Worm (Caenorhabditis elegans) whole organism, late embryonic: ENCODE measurements around the gene R52.5.

ENCODE experiments used
- C38D4.7 ChIP-seq: fragments of 200-800 bp; sonication (Bioruptor generic); optimal IDR thresholded peaks from 2 replicates; lab custom pipeline; 2018; ENCODE audit warnings: mild to moderate bottlenecking, missing genetic modification characterization, moderate library complexity, missing compliant biosample characterization
- F13H6.1 ChIP-seq: sonication (generic microtip); optimal IDR thresholded peaks from 2 replicates; lab custom pipeline; 2016; ENCODE audit warnings: missing genetic modification characterization, missing compliant biosample characterization
- T23F11.4 ChIP-seq: fragments of 200-800 bp; sonication (Bioruptor generic); optimal IDR thresholded peaks from 2 replicates; lab custom pipeline; 2018; ENCODE audit warnings: mild to moderate bottlenecking, missing genetic modification characterization, missing compliant biosample characterization
- ahr-1 ChIP-seq: sonication (generic microtip); optimal IDR thresholded peaks from 2 replicates; lab custom pipeline; 2016; ENCODE audit warnings: missing genetic modification characterization, missing compliant biosample characterization
- ama-1 ChIP-seq: fragments of 150-350 bp; optimal IDR thresholded peaks from 2 replicates; lab custom pipeline; 2014
- ceh-14 ChIP-seq: sonication (generic microtip); optimal IDR thresholded peaks from 2 replicates; lab custom pipeline; 2016; ENCODE audit warnings: missing genotype, missing genetic modification characterization, missing compliant biosample characterization
- ceh-19 ChIP-seq: fragments of 200-800 bp; sonication (Bioruptor generic); optimal IDR thresholded peaks from 2 replicates; lab custom pipeline; 2018; ENCODE audit warnings: mild to moderate bottlenecking, missing genetic modification characterization, missing compliant biosample characterization
- ceh-45 ChIP-seq: fragments of 200-800 bp; sonication (Bioruptor generic); IDR thresholded peaks from 2 replicates; pipeline ENCODE4 v1.3.6; 2022; ENCODE audit warnings: missing genetic modification reagents, missing genetic modification characterization, missing compliant biosample characterization
- ceh-48 ChIP-seq: sonication (generic microtip); optimal IDR thresholded peaks from 2 replicates; lab custom pipeline; 2016; ENCODE audit warnings: missing genetic modification characterization, inconsistent platforms, missing compliant biosample characterization
- che-1 ChIP-seq: sonication (generic microtip); optimal IDR thresholded peaks from 2 replicates; lab custom pipeline; 2016; ENCODE audit warnings: mild to moderate bottlenecking, missing genetic modification characterization, missing compliant biosample characterization
- elt-2 ChIP-seq: sonication (generic microtip); optimal IDR thresholded peaks from 2 replicates; lab custom pipeline; 2016; ENCODE audit warnings: missing genetic modification reagents, missing genetic modification characterization, missing compliant biosample characterization
- fkh-10 ChIP-seq: fragments of 150-350 bp; optimal IDR thresholded peaks from 2 replicates; lab custom pipeline; 2014; ENCODE audit warnings: missing biosample characterization, missing genetic modification reagents, missing genetic modification characterization
- hlh-15 ChIP-seq: sonication (generic microtip); optimal IDR thresholded peaks from 2 replicates; lab custom pipeline; 2016; ENCODE audit warnings: missing genetic modification characterization, missing compliant biosample characterization
- hlh-8 ChIP-seq: sonication (generic microtip); optimal IDR thresholded peaks from 2 replicates; lab custom pipeline; 2016; ENCODE audit warnings: missing genotype, missing genetic modification characterization, missing compliant biosample characterization
- lim-6 ChIP-seq: sonication (generic microtip); optimal IDR thresholded peaks from 2 replicates; lab custom pipeline; 2016; ENCODE audit warnings: missing genetic modification characterization, missing compliant biosample characterization
- lin-11 ChIP-seq: fragments of 200-800 bp; sonication (Bioruptor generic); optimal IDR thresholded peaks from 2 replicates; lab custom pipeline; 2018; ENCODE audit warnings: mild to moderate bottlenecking, missing genetic modification characterization, missing compliant biosample characterization
- madf-2 ChIP-seq: sonication (generic microtip); optimal IDR thresholded peaks from 2 replicates; lab custom pipeline; 2017; ENCODE audit warnings: missing genetic modification characterization, missing compliant biosample characterization
- nfya-1 ChIP-seq: sonication (generic microtip); optimal IDR thresholded peaks from 2 replicates; lab custom pipeline; 2017; ENCODE audit warnings: missing genetic modification characterization, mild to moderate bottlenecking, missing compliant biosample characterization, antibody characterized with exemption, moderate library complexity
- nhr-232 ChIP-seq: sonication (generic microtip); optimal IDR thresholded peaks from 2 replicates; lab custom pipeline; 2016; ENCODE audit warnings: missing genetic modification characterization, missing compliant biosample characterization
- pag-3 ChIP-seq: sonication (generic microtip); optimal IDR thresholded peaks from 2 replicates; lab custom pipeline; 2016; ENCODE audit warnings: missing compliant biosample characterization, missing genetic modification characterization, borderline replicate concordance
- pat-9 ChIP-seq: fragments of 200-800 bp; sonication (Bioruptor generic); optimal IDR thresholded peaks from 2 replicates; lab custom pipeline; 2018; ENCODE audit warnings: mild to moderate bottlenecking, missing genetic modification characterization, moderate library complexity, missing compliant biosample characterization
- pqm-1 ChIP-seq: sonication (generic microtip); optimal IDR thresholded peaks from 2 replicates; lab custom pipeline; 2016; ENCODE audit warnings: missing genetic modification characterization, missing compliant biosample characterization
- syd-9 ChIP-seq: sonication (generic microtip); optimal IDR thresholded peaks from 2 replicates; lab custom pipeline; 2016; ENCODE audit warnings: mild to moderate bottlenecking, missing genetic modification characterization, moderate library complexity, missing compliant biosample characterization
- ttx-3 ChIP-seq: sonication (generic microtip); optimal IDR thresholded peaks from 2 replicates; lab custom pipeline; 2016; ENCODE audit warnings: missing genetic modification reagents, missing genetic modification characterization, missing compliant biosample characterization
- zip-5 ChIP-seq: sonication (generic microtip); optimal IDR thresholded peaks from 2 replicates; lab custom pipeline; 2016; ENCODE audit warnings: missing genetic modification characterization, missing compliant biosample characterization
- ztf-16 ChIP-seq: sonication (generic microtip); optimal IDR thresholded peaks from 2 replicates; lab custom pipeline; 2017; ENCODE audit warnings: missing genetic modification characterization, missing compliant biosample characterization

Gene R52.5

DNA sequence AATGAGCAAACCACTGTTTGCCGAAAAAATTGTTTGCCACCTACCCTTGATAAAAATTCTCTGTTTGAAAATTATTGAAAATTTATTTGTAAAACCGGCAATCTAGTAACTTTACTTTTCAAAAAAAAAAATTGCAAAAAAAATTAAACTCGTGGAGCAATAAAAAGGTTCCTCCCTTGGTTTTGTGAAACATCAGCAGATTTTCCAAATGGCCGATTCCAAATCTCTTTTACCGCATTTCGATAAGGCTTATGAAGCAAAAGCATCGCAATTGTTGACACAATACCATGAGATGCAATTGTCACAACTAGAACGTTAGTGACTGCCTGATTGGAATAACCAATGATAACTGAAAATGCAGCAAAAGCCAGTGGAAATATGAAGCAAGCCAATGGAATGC lies 4.6 kb upstream of the R52.5 start:
- TF ChIP-seq syd-9 (tag; lab: Kevin White, UChicago) = no peak
- TF ChIP-seq fkh-10 (GFP tag; lab: Kevin White, UChicago) = no peak
- TF ChIP-seq che-1 = no peak
- TF ChIP-seq ceh-45 (GFP tag; lab: Robert Waterston, UW) = no peak
- no peak for TF ChIP-seq C38D4.7 (GFP tag; lab: Kevin White, UChicago)
- TF ChIP-seq pqm-1 (tag; lab: Kevin White, UChicago) = no peak
- TF ChIP-seq ama-1 (lab: Kevin White, UChicago) = no peak

DNA sequence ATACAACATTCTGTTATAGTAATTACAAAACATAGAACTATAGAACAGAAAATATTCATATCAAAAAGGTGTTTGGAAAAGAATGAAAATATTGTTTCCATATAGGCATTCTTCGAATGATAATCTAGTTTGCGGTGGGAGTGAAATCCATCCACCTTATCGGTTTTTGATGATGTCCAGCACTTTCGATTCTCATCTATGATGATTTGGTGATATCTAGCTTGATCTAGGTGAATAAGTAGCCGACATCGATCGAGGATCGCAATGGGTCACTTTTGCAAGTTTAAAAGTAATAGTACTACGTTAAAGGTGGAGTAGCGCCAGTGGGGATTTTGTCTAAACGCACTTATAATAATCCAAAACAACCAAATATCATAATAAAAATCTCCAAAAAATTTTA lies 3.1 kb upstream of the R52.5 start, which contains the start of gene R52.6:
Gene R52.6, minus strand, starts transcription at position 101 of the 400 bp plus-strand sequence.
- TF ChIP-seq F13H6.1 = no peak
- no peak for TF ChIP-seq lim-6 (tag; lab: Kevin White, UChicago)
- no peak for TF ChIP-seq nhr-232 (tag; lab: Kevin White, UChicago)
- no peak for TF ChIP-seq hlh-15 (tag; lab: Kevin White, UChicago)
- no peak for TF ChIP-seq lin-11 (tag; lab: Kevin White, UChicago)
- TF ChIP-seq C38D4.7 (GFP tag; lab: Kevin White, UChicago) = no peak
- no peak for TF ChIP-seq ceh-14 (tag; lab: Kevin White, UChicago)
- TF ChIP-seq hlh-8 (tag; lab: Kevin White, UChicago) = no peak
- TF ChIP-seq pag-3 (tag; lab: Kevin White, UChicago) = no peak

DNA sequence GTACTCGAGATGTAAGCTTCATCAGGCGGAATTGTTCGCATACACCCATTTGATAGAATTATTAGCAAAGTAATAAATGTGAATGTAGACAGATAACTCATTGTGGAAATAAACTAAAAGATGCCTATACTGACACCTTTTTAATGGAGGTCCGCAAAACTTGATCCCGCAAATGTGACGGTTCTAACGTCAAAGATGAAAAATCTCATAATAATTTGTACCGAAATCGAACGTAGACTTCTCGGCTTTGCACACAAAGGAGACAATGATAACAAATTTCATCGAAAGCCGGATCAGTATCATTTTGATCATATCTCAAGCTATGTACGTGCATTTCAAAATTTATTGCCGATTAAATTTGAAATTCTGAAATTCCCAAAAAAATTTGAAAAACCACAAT lies 1.5 kb downstream of the R52.5 start, which contains the start of gene R52.4:
Gene R52.4, minus strand, starts transcription at position 101 of the 400 bp plus-strand sequence.
- no peak for TF ChIP-seq ceh-19 (GFP tag; lab: Kevin White, UChicago)
- TF ChIP-seq pat-9 = no peak
- TF ChIP-seq ztf-16 (tag; lab: Kevin White, UChicago) = no peak
- no peak for TF ChIP-seq pqm-1 (tag; lab: Kevin White, UChicago)
- TF ChIP-seq nfya-1 = no peak

DNA sequence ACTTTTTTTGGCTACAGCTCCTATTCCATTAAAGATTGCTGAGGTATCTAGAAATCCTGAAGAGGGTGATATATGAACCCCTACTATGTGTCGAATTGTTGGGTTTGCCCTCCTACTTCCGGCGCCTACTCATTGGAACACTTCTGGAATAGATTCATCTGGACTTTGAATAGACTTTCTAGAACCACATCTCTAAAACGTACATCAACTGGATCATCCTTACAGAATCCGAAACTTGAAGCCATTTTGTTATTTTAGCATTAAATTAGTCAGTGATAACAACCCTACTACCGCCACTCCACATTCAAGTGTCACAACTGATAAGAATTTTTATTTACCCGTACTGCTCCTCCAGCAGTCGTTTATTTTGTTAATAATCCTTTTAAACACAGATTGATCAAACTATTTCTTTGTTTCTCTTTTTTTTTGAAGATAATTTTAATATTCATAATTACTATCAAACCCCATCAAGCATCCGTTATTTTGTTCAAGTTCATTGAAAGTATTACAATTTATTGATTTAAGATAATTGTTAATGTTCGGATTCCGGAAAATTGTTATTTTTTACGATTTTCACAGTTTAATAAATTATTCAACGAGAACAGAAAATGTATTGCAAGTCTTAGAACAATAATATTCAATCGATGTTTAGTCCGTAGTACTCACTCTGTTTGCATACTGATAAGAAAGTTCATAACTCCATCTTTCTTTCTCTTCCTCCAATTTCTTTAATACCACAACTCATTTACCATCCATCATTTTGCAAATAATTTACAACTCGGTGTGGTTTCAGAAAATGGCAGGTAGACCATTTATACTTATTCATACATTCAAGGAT lies 10.5 kb downstream of the R52.5 start, which contains the start of gene math-42:
Gene math-42, plus strand, starts transcription at position 788 of the 838 bp plus-strand sequence.
- TF ChIP-seq zip-5 (tag; lab: Kevin White, UChicago) = no peak
- peak; percentile 46 for TF ChIP-seq elt-2 (tag; lab: Kevin White, UChicago)

DNA sequence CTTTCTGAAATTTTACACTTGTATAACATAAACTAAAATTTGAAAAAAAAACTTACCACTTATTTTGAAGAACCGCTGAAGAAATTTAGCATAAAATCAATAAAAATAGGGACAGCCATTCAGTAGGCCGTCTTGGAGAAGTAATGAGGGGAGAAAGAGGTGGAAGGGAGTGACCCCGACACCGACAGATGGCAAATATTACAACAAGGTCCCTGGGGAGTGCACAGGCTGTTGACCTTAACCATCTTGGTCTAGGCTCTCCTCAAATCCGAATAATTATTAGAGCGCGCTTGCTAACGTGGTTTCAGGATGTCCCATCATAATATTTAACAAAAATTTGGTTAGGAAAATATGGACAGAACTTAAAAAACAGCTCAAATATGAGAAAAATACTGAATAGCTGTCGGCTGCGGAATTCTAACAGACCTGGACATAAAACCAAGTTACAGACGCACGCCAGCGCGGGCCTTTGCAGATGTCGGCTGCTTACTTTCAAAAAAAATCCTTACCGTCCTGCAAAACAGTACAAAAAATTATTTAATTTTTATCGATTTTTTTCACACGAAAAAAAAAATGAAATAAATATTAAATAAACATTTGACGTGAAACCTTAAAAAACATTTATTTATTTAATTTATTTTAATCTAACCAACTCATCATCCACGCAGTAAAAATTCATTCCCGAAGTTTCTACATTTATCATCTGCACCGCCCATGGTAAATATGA lies 14.8 kb downstream of the R52.5 start, which contains the start of gene T16A1.2:
Gene T16A1.2, plus strand, starts transcription at position 677 of the 727 bp plus-strand sequence.
- TF ChIP-seq ahr-1 (tag; lab: Kevin White, UChicago) (no peak), T23F11.4 (GFP tag; lab: Kevin White, UChicago) (no peak)

DNA sequence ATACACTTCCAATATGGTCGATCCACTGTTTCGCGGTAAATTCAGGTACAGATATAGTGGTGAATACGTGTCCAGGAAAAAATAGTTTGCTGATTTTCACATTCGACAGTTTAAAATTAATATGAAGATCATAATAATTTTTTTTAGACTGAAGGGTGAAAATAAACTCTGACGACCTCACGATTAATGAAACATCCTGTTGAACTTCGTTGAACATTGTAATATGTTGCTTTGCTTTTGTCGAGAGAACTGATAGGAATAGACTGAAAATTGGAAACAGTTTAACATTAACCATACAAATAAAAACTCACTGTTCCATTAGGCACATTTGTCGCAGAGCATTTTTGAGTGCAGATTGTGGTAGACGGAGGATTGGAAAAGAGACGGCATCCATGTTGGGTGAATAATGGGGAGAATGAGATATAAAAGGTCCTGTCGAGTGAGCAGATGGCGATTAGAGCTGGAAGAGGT lies 16.4 kb downstream of the R52.5 start, which contains the start of gene fbxb-37:
Gene fbxb-37, minus strand, starts transcription at position 421 of the 471 bp plus-strand sequence.
- TF ChIP-seq ttx-3 (tag; lab: Kevin White, UChicago) = no peak

DNA sequence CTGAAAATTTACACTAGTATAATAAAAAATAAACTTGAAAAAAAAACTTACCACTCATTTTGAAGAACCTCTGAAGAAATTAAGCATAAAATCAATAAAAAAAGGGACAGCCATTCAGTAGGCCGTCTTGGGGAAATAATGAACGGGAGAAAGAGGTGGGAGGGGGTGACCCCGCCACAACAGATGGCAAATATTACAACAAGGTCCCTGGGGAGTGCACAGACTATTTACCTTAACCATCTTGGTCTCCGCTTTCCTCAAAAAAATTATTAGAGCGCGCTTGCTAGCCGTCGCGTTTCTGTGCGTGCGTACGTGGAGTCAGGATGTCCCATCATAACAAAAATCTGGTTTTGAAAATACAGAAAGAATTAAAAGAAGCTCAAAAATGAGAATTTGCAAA lies 17.9 kb downstream of the R52.5 start, which contains the start of gene T16A1.10:
Gene T16A1.10, minus strand, starts transcription at position 123 of the 400 bp plus-strand sequence.
- no peak for TF ChIP-seq F13H6.1
- TF ChIP-seq madf-2 = no peak
- TF ChIP-seq hlh-8 (tag; lab: Kevin White, UChicago) = no peak
- TF ChIP-seq ceh-19 (GFP tag; lab: Kevin White, UChicago) = no peak
- TF ChIP-seq C38D4.7 (GFP tag; lab: Kevin White, UChicago) = no peak
- TF ChIP-seq ceh-48 (tag; lab: Kevin White, UChicago) = no peak
- TF ChIP-seq, all 69 proteins: peak for 0
